Worm (Caenorhabditis elegans) whole organism, late embryonic: ENCODE measurements around the gene R12B2.6.

Experiments
- C38D4.7 ChIP-seq: fragments of 200-800 bp; sonication (Bioruptor generic); optimal IDR thresholded peaks from 2 replicates; lab custom pipeline; 2018; ENCODE audit warnings: mild to moderate bottlenecking, missing genetic modification characterization, moderate library complexity, missing compliant biosample characterization
- F13H6.1 ChIP-seq: sonication (generic microtip); optimal IDR thresholded peaks from 2 replicates; lab custom pipeline; 2016; ENCODE audit warnings: missing genetic modification characterization, missing compliant biosample characterization
- K02D7.2 ChIP-seq: sonication (generic microtip); optimal IDR thresholded peaks from 2 replicates; lab custom pipeline; 2017; ENCODE audit warnings: mild to moderate bottlenecking, missing genetic modification characterization, missing compliant biosample characterization
- ceh-14 ChIP-seq: sonication (generic microtip); optimal IDR thresholded peaks from 2 replicates; lab custom pipeline; 2016; ENCODE audit warnings: missing genotype, missing genetic modification characterization, missing compliant biosample characterization
- ceh-18 ChIP-seq: sonication (generic microtip); optimal IDR thresholded peaks from 2 replicates; lab custom pipeline; 2016; ENCODE audit warnings: missing genetic modification characterization, missing compliant biosample characterization
- ceh-19 ChIP-seq: fragments of 200-800 bp; sonication (Bioruptor generic); optimal IDR thresholded peaks from 2 replicates; lab custom pipeline; 2018; ENCODE audit warnings: mild to moderate bottlenecking, missing genetic modification characterization, missing compliant biosample characterization
- ceh-2 ChIP-seq: sonication (generic microtip); optimal IDR thresholded peaks from 2 replicates; lab custom pipeline; 2016; ENCODE audit warnings: missing genotype, missing genetic modification characterization, missing compliant biosample characterization
- ceh-30 ChIP-seq: fragments of 150-350 bp; optimal IDR thresholded peaks from 2 replicates; lab custom pipeline; 2014; ENCODE audit warnings: missing biosample characterization, missing genetic modification characterization
- ceh-31 ChIP-seq: sonication (generic microtip); optimal IDR thresholded peaks from 2 replicates; lab custom pipeline; 2016; ENCODE audit warnings: missing genetic modification characterization, missing compliant biosample characterization
- ceh-34 ChIP-seq: sonication (generic microtip); optimal IDR thresholded peaks from 2 replicates; lab custom pipeline; 2016; ENCODE audit warnings: mild to moderate bottlenecking, missing genetic modification characterization, missing compliant biosample characterization
- ceh-45 ChIP-seq: fragments of 200-800 bp; sonication (Bioruptor generic); IDR thresholded peaks from 2 replicates; pipeline ENCODE4 v1.3.6; 2022; ENCODE audit warnings: missing genetic modification reagents, missing genetic modification characterization, missing compliant biosample characterization
- ceh-9 ChIP-seq: sonication (generic microtip); optimal IDR thresholded peaks from 2 replicates; lab custom pipeline; 2016; ENCODE audit warnings: mild to moderate bottlenecking, missing genetic modification characterization, inconsistent platforms, missing compliant biosample characterization
- elt-2 ChIP-seq: sonication (generic microtip); optimal IDR thresholded peaks from 2 replicates; lab custom pipeline; 2016; ENCODE audit warnings: missing genetic modification reagents, missing genetic modification characterization, missing compliant biosample characterization
- elt-4 ChIP-seq: sonication (generic microtip); optimal IDR thresholded peaks from 2 replicates; lab custom pipeline; 2016; ENCODE audit warnings: missing genetic modification characterization, missing compliant biosample characterization
- ets-4 ChIP-seq: sonication (generic microtip); optimal IDR thresholded peaks from 2 replicates; lab custom pipeline; 2016; ENCODE audit warnings: missing genetic modification characterization, missing compliant biosample characterization
- fax-1 ChIP-seq: sonication (generic microtip); optimal IDR thresholded peaks from 2 replicates; lab custom pipeline; 2016; ENCODE audit warnings: missing genotype, missing genetic modification characterization, missing compliant biosample characterization
- fkh-6 ChIP-seq: sonication (generic microtip); optimal IDR thresholded peaks from 2 replicates; lab custom pipeline; 2016; ENCODE audit warnings: missing genetic modification characterization, missing compliant biosample characterization
- gmeb-2 ChIP-seq: sonication (generic microtip); optimal IDR thresholded peaks from 2 replicates; lab custom pipeline; 2016; ENCODE audit warnings: missing genetic modification characterization, inconsistent platforms, missing compliant biosample characterization
- hlh-15 ChIP-seq: sonication (generic microtip); optimal IDR thresholded peaks from 2 replicates; lab custom pipeline; 2016; ENCODE audit warnings: missing genetic modification characterization, missing compliant biosample characterization
- hlh-30 ChIP-seq: sonication (generic microtip); optimal IDR thresholded peaks from 2 replicates; lab custom pipeline; 2017; ENCODE audit warnings: antibody characterized with exemption, missing genetic modification characterization, missing compliant biosample characterization; ENCODE audit not compliant: insufficient read depth
- lin-11 ChIP-seq: fragments of 200-800 bp; sonication (Bioruptor generic); optimal IDR thresholded peaks from 2 replicates; lab custom pipeline; 2018; ENCODE audit warnings: mild to moderate bottlenecking, missing genetic modification characterization, missing compliant biosample characterization
- madf-2 ChIP-seq: sonication (generic microtip); optimal IDR thresholded peaks from 2 replicates; lab custom pipeline; 2017; ENCODE audit warnings: missing genetic modification characterization, missing compliant biosample characterization
- mec-3 ChIP-seq: sonication (generic microtip); optimal IDR thresholded peaks from 2 replicates; lab custom pipeline; 2016; ENCODE audit warnings: borderline replicate concordance, missing genetic modification characterization, missing compliant biosample characterization
- nfya-1 ChIP-seq: sonication (generic microtip); optimal IDR thresholded peaks from 2 replicates; lab custom pipeline; 2017; ENCODE audit warnings: missing genetic modification characterization, mild to moderate bottlenecking, missing compliant biosample characterization, antibody characterized with exemption, moderate library complexity
- odd-2 ChIP-seq: sonication (generic microtip); optimal IDR thresholded peaks from 2 replicates; lab custom pipeline; 2017; ENCODE audit warnings: antibody characterized with exemption, mild to moderate bottlenecking, missing genetic modification characterization, missing compliant biosample characterization
- pag-3 ChIP-seq: sonication (generic microtip); optimal IDR thresholded peaks from 2 replicates; lab custom pipeline; 2016; ENCODE audit warnings: missing compliant biosample characterization, missing genetic modification characterization, borderline replicate concordance
- pax-1 ChIP-seq: fragments of 150-350 bp; optimal IDR thresholded peaks from 2 replicates; lab custom pipeline; 2014; ENCODE audit warnings: missing biosample characterization, missing genetic modification characterization
- pros-1 ChIP-seq: fragments of 150-350 bp; optimal IDR thresholded peaks from 2 replicates; lab custom pipeline; 2014; ENCODE audit warnings: missing biosample characterization, missing genetic modification reagents, missing genetic modification characterization
- ref-2 ChIP-seq: sonication (generic microtip); optimal IDR thresholded peaks from 2 replicates; lab custom pipeline; 2016; ENCODE audit warnings: missing genetic modification characterization, missing compliant biosample characterization
- sdc-2 ChIP-seq: sonication (generic microtip); optimal IDR thresholded peaks from 2 replicates; lab custom pipeline; 2016; ENCODE audit warnings: missing genotype, missing genetic modification characterization, missing compliant biosample characterization
- sox-2 ChIP-seq: fragments of 200-800 bp; sonication (Bioruptor generic); IDR thresholded peaks from 2 replicates; pipeline ENCODE4 v1.3.6; 2022; ENCODE audit warnings: missing genetic modification reagents, missing genetic modification characterization, missing compliant biosample characterization
- tbx-2 ChIP-seq: sonication (generic microtip); optimal IDR thresholded peaks from 2 replicates; lab custom pipeline; 2016; ENCODE audit warnings: missing genetic modification characterization, missing compliant biosample characterization
- unc-42 ChIP-seq: sonication (generic microtip); optimal IDR thresholded peaks from 2 replicates; lab custom pipeline; 2016; ENCODE audit warnings: missing genotype, missing genetic modification characterization, missing compliant biosample characterization
- unc-55 ChIP-seq: sonication (generic microtip); optimal IDR thresholded peaks from 2 replicates; lab custom pipeline; 2017; ENCODE audit warnings: missing biosample characterization, missing genetic modification reagents, missing genetic modification characterization
- unc-86 ChIP-seq: sonication (generic microtip); optimal IDR thresholded peaks from 2 replicates; lab custom pipeline; 2016; ENCODE audit warnings: missing genetic modification characterization, missing compliant biosample characterization
- zip-5 ChIP-seq: sonication (generic microtip); optimal IDR thresholded peaks from 2 replicates; lab custom pipeline; 2016; ENCODE audit warnings: missing genetic modification characterization, missing compliant biosample characterization
- ztf-16 ChIP-seq: sonication (generic microtip); optimal IDR thresholded peaks from 2 replicates; lab custom pipeline; 2017; ENCODE audit warnings: missing genetic modification characterization, missing compliant biosample characterization

R12B2.6 gene

DNA sequence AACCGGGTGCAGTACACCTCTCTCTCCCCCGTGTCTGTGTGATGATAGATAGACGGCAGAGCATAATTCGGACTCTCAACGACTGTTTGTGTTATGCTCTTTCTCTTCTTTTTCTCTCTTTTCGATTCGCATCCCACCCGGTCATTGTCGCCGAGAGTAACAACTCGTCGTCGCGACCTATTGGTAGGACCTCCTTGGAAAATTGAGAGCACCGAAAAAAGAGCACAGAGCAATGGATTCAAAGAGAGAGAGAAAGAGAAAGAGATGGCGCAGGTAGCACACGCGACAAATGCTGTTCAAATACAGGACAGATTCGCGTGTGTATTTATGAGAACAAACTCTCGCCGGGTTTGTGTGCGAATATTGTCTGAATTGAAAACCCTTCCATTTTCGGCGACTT, 9.7 kb upstream of the R12B2.6 start:
- TF ChIP-seq ceh-30 (tag; lab: Kevin White, UChicago) (no peak), ceh-19 (no peak), ceh-18 (peak; percentile 17), unc-42 (tag; lab: Kevin White, UChicago) (no peak), pax-1 (tag; lab: Kevin White, UChicago) (no peak), tbx-2 (peak; percentile 16), ceh-2 (no peak), unc-86 (tag; lab: Kevin White, UChicago) (no peak), ets-4 (tag; lab: Kevin White, UChicago) (peak; percentile 56), lin-11 (no peak), pag-3 (tag; lab: Kevin White, UChicago) (no peak), elt-4 (tag; lab: Kevin White, UChicago) (no peak), ceh-14 (tag; lab: Kevin White, UChicago) (no peak), ceh-34 (tag; lab: Kevin White, UChicago) (no peak), unc-55 (GFP tag; lab: Kevin White, UChicago) (no peak), F13H6.1 (tag; lab: Kevin White, UChicago) (no peak), hlh-15 (no peak), gmeb-2 (no peak), ref-2 (tag; lab: Kevin White, UChicago) (peak; percentile 11), pros-1 (tag; lab: Kevin White, UChicago) (no peak)

DNA sequence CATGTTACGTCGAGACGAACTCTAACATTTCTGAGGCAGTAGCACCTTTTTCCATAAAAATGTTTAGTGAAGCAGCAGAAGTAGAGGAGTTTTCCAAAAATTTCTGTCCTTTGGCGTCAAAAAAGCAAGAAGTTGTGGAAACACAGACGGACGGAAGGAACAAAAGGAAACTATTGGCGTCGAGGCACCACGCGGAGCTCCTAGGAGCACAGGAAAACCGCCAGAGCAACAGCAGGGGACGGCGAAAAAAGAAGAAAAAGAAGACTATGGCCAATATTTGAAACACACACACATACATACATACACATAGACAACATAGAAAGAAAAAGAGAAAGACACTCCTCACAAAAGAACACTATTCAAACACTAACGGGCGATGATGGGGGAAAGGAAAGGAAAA, 9.0 kb upstream of the R12B2.6 start:
- TF ChIP-seq ceh-2, result no peak
- TF ChIP-seq C38D4.7 (GFP tag; lab: Kevin White, UChicago), result no peak
- TF ChIP-seq ceh-19, result no peak
- TF ChIP-seq ceh-45, result 0 out of 2 replicates have a peak, but pooled peaks have one; percentile 39
- no peak for TF ChIP-seq K02D7.2 (tag; lab: Kevin White, UChicago)
- peak; percentile 53 for TF ChIP-seq ets-4 (tag; lab: Kevin White, UChicago)
- TF ChIP-seq madf-2 (tag; lab: Kevin White, UChicago), result no peak
- no peak for TF ChIP-seq elt-2
- no peak for TF ChIP-seq zip-5 (tag; lab: Kevin White, UChicago)
- peak; percentile 27 for TF ChIP-seq ceh-31 (tag; lab: Kevin White, UChicago)
- no peak for TF ChIP-seq sox-2 (GFP tag; lab: Robert Waterston, UW)
- no peak for TF ChIP-seq mec-3 (tag; lab: Kevin White, UChicago)
- no peak for TF ChIP-seq pros-1 (tag; lab: Kevin White, UChicago)
- no peak for TF ChIP-seq fax-1 (tag; lab: Kevin White, UChicago)
- TF ChIP-seq F13H6.1 (tag; lab: Kevin White, UChicago), result no peak
- TF ChIP-seq, all 69 proteins: peak for 3

DNA sequence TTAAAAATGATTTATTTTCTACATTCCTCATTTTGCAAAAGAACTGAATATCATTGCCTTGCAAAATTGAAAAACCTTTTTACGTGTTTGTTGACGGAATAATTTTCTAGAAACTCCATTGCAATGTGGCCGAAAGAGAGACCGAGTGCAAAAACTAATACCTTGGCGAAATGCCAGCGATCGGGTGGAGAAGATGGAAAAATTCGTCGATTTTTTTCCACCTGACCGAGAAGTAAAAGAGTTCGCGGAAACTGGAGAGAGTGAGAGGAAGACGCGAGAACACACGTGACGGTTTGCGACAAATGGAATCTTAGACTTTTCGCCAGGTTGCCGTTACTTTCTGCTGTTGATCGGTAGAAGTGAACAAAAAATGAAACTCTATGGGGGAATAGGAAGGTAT, 7.7 kb upstream of the R12B2.6 start:
- TF ChIP-seq hlh-30 (tag; lab: Kevin White, UChicago) (peak; percentile 51), ceh-14 (tag; lab: Kevin White, UChicago) (no peak)

DNA sequence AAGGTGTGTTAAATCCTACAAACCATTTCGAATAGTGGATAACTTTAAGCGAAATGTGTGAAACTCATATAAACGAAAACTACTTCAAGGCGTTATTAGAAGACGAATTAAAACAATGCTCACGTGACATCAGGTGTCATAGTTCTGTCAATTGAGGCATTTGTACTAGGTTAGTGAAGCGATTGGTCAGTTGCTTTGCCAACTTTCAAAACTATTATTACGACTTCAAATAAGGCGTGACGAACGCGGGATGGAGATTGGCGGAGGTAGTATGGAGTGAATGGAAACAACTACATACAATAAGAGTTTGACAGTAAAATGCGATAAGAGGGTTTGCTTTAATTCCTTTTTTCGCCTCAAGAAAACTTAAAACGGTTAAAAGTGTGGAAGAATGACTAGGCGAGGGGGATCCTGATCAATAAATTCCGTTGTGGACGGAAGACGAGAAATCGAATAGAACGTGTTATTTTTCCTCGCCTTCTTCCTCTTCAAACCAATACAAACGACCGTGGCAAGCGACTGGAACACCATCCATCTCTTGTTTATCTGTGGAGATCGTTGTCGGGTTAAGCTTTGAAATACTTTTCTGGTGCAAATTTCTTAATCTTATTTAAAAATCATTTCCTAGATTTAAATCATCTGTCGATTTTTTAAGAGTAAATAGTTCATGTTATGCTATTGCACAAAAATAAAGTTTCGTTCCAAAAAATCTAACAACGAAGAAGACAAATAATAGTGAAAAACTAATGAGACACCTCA, 7.0 kb upstream of the R12B2.6 start:
- TF ChIP-seq nfya-1 (tag; lab: Kevin White, UChicago) (no peak), unc-55 (GFP tag; lab: Kevin White, UChicago) (no peak), lin-11 (no peak), odd-2 (no peak), ceh-18 (no peak), sdc-2 (tag; lab: Kevin White, UChicago) (no peak), elt-4 (tag; lab: Kevin White, UChicago) (no peak), ceh-9 (tag; lab: Kevin White, UChicago) (no peak), fkh-6 (tag; lab: Kevin White, UChicago) (no peak), ztf-16 (tag; lab: Kevin White, UChicago) (no peak)
